Fruit fly (Drosophila melanogaster): ENCODE measurements around the gene CG12316.

Gene CG12316

dm6 chr3L:15136659-15137572 is at the start of gene CG12316:
Gene CG12316 (minus strand): TSS chr3L:15136934.
- TF ChIP-seq ewg (GFP tag; optimal IDR thresholded peaks at IDR 0.05) (peak; percentile 79), MTF-1 (GFP tag; optimal IDR thresholded peaks at IDR 0.05; ENCODE audit: borderline replicate concordance) (peak; percentile 78), CG10565 (GFP tag; optimal IDR thresholded peaks at IDR 0.05) (peak; percentile 78), caup (GFP tag; optimal IDR thresholded peaks at IDR 0.05; ENCODE audit: severe bottlenecking) (peak; percentile 90), CG4424 (GFP tag; optimal IDR thresholded peaks at IDR 0.05) (peak; percentile 89), gsb-n (tag; optimal IDR thresholded peaks at IDR 0.05) (peak; percentile 92), CG10543 (GFP tag; optimal IDR thresholded peaks at IDR 0.05) (peak; percentile 96), CG12219 (GFP tag; optimal IDR thresholded peaks at IDR 0.05) (peak; percentile 95), CG30020 (tag; optimal IDR thresholded peaks at IDR 0.05) (peak; percentile 77), sima (GFP tag; optimal IDR thresholded peaks at IDR 0.05) (peak; percentile 84), crc (GFP tag; optimal IDR thresholded peaks at IDR 0.05) (peak; percentile 89), CG11456 (GFP tag; IDR thresholded peaks at IDR 0.05) (peak; percentile 73; the same call in 2 of the 3 replicates), CG7786 (GFP tag; optimal IDR thresholded peaks at IDR 0.05) (peak; percentile 94), CG31388 (GFP tag; optimal IDR thresholded peaks at IDR 0.05) (peak; percentile 15), fd96Cb (tag; optimal IDR thresholded peaks at IDR 0.05) (peak; percentile 87), zfh2 (GFP tag; optimal IDR thresholded peaks at IDR 0.05) (peak; percentile 92), CG15514 (GFP tag; optimal IDR thresholded peaks at IDR 0.05) (peak; percentile 87), Aef1 (GFP tag; IDR thresholded peaks at IDR 0.05) (peak; percentile 47; the same call in 1 of the 3 replicates), CG6854 (GFP tag; optimal IDR thresholded peaks at IDR 0.05) (peak; percentile 92), CG6791 (GFP tag; IDR thresholded peaks at IDR 0.05; ENCODE audit: partially characterized antibody) (peak; percentile 78), CG13123 (GFP tag; optimal IDR thresholded peaks at IDR 0.05) (peak; percentile 49), BEAF-32 (GFP tag; optimal IDR thresholded peaks at IDR 0.05) (peak; percentile 78), jing (GFP tag; optimal IDR thresholded peaks at IDR 0.05) (peak; percentile 77), Hr39 (optimal IDR thresholded peaks at IDR 0.05) (no peak), unc-4 (GFP tag; IDR thresholded peaks at IDR 0.05; ENCODE audit: partially characterized antibody) (peak; percentile 84), CG10654 (GFP tag; optimal IDR thresholded peaks at IDR 0.05) (peak; percentile 89), CG16815 (GFP tag; optimal IDR thresholded peaks at IDR 0.05) (peak; percentile 85), Mes4 (GFP tag; optimal IDR thresholded peaks at IDR 0.05) (peak; percentile 95), NfI (GFP tag; optimal IDR thresholded peaks at IDR 0.05) (peak; percentile 90), zen2 (GFP tag; IDR thresholded peaks at IDR 0.05; ENCODE audit: partially characterized antibody) (peak; percentile 74; the same call in 2 of the 3 replicates), CG8089 (GFP tag; optimal IDR thresholded peaks at IDR 0.05) (peak; percentile 87), Jarid2 (GFP tag; optimal IDR thresholded peaks at IDR 0.05) (peak; percentile 72), lmd (GFP tag; IDR thresholded peaks at IDR 0.05) (peak; percentile 88), CG8944 (GFP tag; optimal IDR thresholded peaks at IDR 0.05) (peak; percentile 90), pzg (GFP tag; optimal IDR thresholded peaks at IDR 0.05) (peak; percentile 45), CG1647 (GFP tag; optimal IDR thresholded peaks at IDR 0.05) (peak; percentile 83), CG9609 (GFP tag; optimal IDR thresholded peaks at IDR 0.05) (peak; percentile 93), ems (GFP tag; optimal IDR thresholded peaks at IDR 0.05) (peak; percentile 95), CG17568 (GFP tag; optimal IDR thresholded peaks at IDR 0.05) (no peak), Lpt (GFP tag; optimal IDR thresholded peaks at IDR 0.05) (no peak), CG15269 (tag; optimal IDR thresholded peaks at IDR 0.05) (peak; percentile 92), CG13624 (GFP tag; optimal IDR thresholded peaks at IDR 0.05) (peak; percentile 93), CG10462 (GFP tag; optimal IDR thresholded peaks at IDR 0.05) (peak; percentile 75), kay (GFP tag; optimal IDR thresholded peaks at IDR 0.05) (peak; percentile 53), Gsc (GFP tag; IDR thresholded peaks at IDR 0.05) (no peak), CG15601 (tag; optimal IDR thresholded peaks at IDR 0.05) (peak; percentile 81), ato (GFP tag; IDR thresholded peaks at IDR 0.05; ENCODE audit: partially characterized antibody) (peak; percentile 36; the same call in 1 of the 2 replicates), slp2 (GFP tag; optimal IDR thresholded peaks at IDR 0.05) (peak; percentile 89)
